Worm (Caenorhabditis elegans): ENCODE measurements around the gene C05D11.5.
A peak's percentile ranks its signal among the peaks of the same experiment; 100 is the strongest.

DNA sequence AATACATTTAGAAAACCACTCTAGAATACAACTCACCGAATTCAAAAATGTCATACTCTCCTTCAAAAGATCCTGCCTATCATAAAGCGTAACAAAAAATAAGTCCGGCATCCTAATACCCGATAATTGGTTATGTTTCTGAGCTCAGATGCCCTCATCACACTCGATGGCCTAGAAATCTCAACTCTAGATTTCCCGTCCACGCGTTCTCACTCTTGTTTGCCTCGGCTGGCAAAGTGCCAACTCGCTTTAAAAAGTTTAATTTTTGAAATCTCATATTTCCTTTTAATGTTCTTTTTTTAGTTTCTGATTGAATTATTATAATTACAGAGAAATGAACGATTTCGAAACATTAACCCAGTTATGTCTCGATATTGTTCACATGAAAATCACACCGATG lies 44.1 kb downstream of the C05D11.5 start, which contains the start of the genes C56G2.15 and thoc-2:
- TF ChIP-seq ztf-11 (tag; optimal IDR thresholded peaks at IDR 0.05) (no peak), lin-39 (tag; optimal IDR thresholded peaks at IDR 0.05) (no peak), lir-3 (tag; optimal IDR thresholded peaks at IDR 0.05; ENCODE audit: poor library complexity) (no peak), ceh-90 (tag; optimal IDR thresholded peaks at IDR 0.05) (no peak), swsn-7 (tag; optimal IDR thresholded peaks at IDR 0.05) (no peak), lsy-2 (tag; optimal IDR thresholded peaks at IDR 0.05) (peak; percentile 18 to 37), nhr-47 (tag; optimal IDR thresholded peaks at IDR 0.05) (no peak), nhr-76 (tag; optimal IDR thresholded peaks at IDR 0.05) (no peak), aly-2 (tag; optimal IDR thresholded peaks at IDR 0.05) (no peak)

Data from whole organism, L1 larva.